Fruit fly (Drosophila melanogaster): ENCODE data around the gene Rpt3R.
A peak's percentile ranks its signal among the peaks of the same experiment; 100 is the strongest.

Rpt3R gene

DNA sequence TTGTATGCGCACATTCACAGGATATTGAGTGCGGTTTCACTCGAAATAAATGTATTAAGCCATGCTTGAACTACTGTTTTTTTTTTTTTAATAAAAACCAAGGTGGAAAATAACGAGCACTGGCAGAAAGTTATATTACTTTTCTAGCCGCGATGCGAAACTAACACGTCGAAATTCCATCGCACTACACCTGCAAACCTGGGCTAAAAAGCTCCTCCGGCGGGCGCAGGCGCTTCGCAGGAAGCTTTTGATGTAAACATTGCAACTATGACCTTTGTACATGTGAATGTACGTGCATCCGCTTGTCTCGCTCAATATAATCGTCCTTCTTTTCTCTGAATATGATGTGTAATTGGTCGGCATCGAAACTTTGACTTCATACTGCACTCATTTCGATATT lies 16.5 kb downstream of the Rpt3R start, which contains the start of gene side-VII:
side-VII (minus strand) TSS at position 187 of the 400 bp plus-strand sequence.
- TF ChIP-seq jim (GFP tag; optimal IDR thresholded peaks at IDR 0.05) = no peak
- no peak for TF ChIP-seq Mio (GFP tag; optimal IDR thresholded peaks at IDR 0.05)
- TF ChIP-seq OdsH (GFP tag; optimal IDR thresholded peaks at IDR 0.05) = no peak
- no peak for TF ChIP-seq rgr (GFP tag; optimal IDR thresholded peaks at IDR 0.05)
- no peak for TF ChIP-seq sv (GFP tag; optimal IDR thresholded peaks at IDR 0.05)
- no peak for TF ChIP-seq psq (GFP tag; optimal IDR thresholded peaks at IDR 0.05)
- no peak for TF ChIP-seq fru (GFP tag; optimal IDR thresholded peaks at IDR 0.05)
- TF ChIP-seq woc (GFP tag; optimal IDR thresholded peaks at IDR 0.05) = no peak
- TF ChIP-seq foxo (GFP tag; optimal IDR thresholded peaks at IDR 0.05) = no peak
- no peak for TF ChIP-seq Hr83 (GFP tag; optimal IDR thresholded peaks at IDR 0.05; ENCODE audit: poor library complexity, severe bottlenecking)

DNA sequence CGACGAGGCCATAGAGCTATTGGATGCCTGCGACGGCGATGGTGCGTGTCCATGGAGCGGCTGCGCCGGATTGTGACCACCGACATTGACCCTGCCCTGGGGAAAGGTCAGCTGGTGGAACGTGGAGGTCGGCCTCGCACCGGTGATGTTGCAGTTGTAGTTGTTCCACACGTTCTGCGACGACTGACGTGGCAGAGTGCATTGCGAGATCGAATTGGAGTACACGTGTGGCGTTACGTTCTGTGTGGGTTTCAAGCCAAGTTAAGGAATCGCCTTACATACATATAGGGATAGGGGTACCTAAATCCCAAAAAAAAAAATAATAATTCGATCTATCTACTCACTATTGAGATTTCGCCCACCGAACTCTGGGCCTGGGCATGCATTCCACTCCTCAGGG lies 21.2 kb downstream of the Rpt3R start:
- no peak for TF ChIP-seq sage (GFP tag; optimal IDR thresholded peaks at IDR 0.05)
- no peak for TF ChIP-seq tai (GFP tag; optimal IDR thresholded peaks at IDR 0.05)
- TF ChIP-seq Jra (GFP tag; optimal IDR thresholded peaks at IDR 0.05) = no peak
- TF ChIP-seq lola (GFP tag; optimal IDR thresholded peaks at IDR 0.05) = no peak
- TF ChIP-seq Dfd (GFP tag; optimal IDR thresholded peaks at IDR 0.05) = no peak
- TF ChIP-seq usp (GFP tag; optimal IDR thresholded peaks at IDR 0.05) = no peak
- TF ChIP-seq Rel (GFP tag; optimal IDR thresholded peaks at IDR 0.05) = no peak
- TF ChIP-seq Rel (tag; optimal IDR thresholded peaks at IDR 0.05) = no peak
- no peak for TF ChIP-seq dsf (GFP tag; optimal IDR thresholded peaks at IDR 0.05; ENCODE audit: borderline replicate concordance)
- no peak for TF ChIP-seq woc (GFP tag; optimal IDR thresholded peaks at IDR 0.05)
- no peak for TF ChIP-seq Myc (optimal IDR thresholded peaks at IDR 0.05)
- TF ChIP-seq fru (GFP tag; optimal IDR thresholded peaks at IDR 0.05) = no peak
- TF ChIP-seq Dif (GFP tag; optimal IDR thresholded peaks at IDR 0.05; ENCODE audit: partially characterized antibody) = no peak
- TF ChIP-seq psq (GFP tag; optimal IDR thresholded peaks at IDR 0.05) = no peak
- TF ChIP-seq Mio (GFP tag; optimal IDR thresholded peaks at IDR 0.05) = no peak
- TF ChIP-seq dl (GFP tag; optimal IDR thresholded peaks at IDR 0.05; ENCODE audit: insufficient read depth in 1 of 2, partially characterized antibody in 2 of 2) = no peak
- no peak for TF ChIP-seq CG32264 (GFP tag; optimal IDR thresholded peaks at IDR 0.05)
- no peak for TF ChIP-seq foxo (GFP tag; optimal IDR thresholded peaks at IDR 0.05)

DNA sequence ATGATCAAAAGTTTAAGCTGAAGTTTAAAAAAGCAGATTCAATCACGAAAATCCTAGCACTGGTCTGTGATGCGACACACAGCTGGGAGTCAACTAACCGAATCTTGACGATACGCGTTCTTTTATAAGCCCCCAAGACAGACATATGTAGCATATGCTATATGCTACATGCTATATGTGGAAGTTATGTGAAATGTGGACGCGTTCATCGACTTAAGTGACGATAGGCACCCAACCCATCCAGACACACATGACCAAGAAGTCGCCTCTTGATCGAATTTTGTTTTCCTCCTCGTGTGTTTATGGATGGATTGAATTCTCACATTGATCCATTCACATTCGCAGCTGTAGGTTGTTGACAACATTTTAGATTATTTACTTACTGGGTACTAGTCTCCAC lies 23.2 kb downstream of the Rpt3R start, which contains the start of gene alphaTub85E:
alphaTub85E (minus strand) TSS at position 101 of the 400 bp plus-strand sequence.
- TF ChIP-seq Rel (GFP tag; optimal IDR thresholded peaks at IDR 0.05) (no peak), Rel (tag; optimal IDR thresholded peaks at IDR 0.05) (no peak), Dfd (GFP tag; optimal IDR thresholded peaks at IDR 0.05) (no peak), rgr (GFP tag; optimal IDR thresholded peaks at IDR 0.05) (no peak), Hnf4 (GFP tag; optimal IDR thresholded peaks at IDR 0.05) (no peak), jim (GFP tag; optimal IDR thresholded peaks at IDR 0.05) (no peak), GATAd (GFP tag; optimal IDR thresholded peaks at IDR 0.05) (no peak), Jra (GFP tag; optimal IDR thresholded peaks at IDR 0.05) (no peak), usp (GFP tag; optimal IDR thresholded peaks at IDR 0.05) (no peak), Hr78 (GFP tag; optimal IDR thresholded peaks at IDR 0.05) (no peak), sv (GFP tag; optimal IDR thresholded peaks at IDR 0.05) (no peak), CG32264 (GFP tag; optimal IDR thresholded peaks at IDR 0.05) (no peak), Abd-B (GFP tag; optimal IDR thresholded peaks at IDR 0.05) (no peak), sage (GFP tag; optimal IDR thresholded peaks at IDR 0.05) (no peak)

- TF ChIP-seq Dif (GFP tag; optimal IDR thresholded peaks at IDR 0.05; ENCODE audit: partially characterized antibody) (peak; percentile 59), Vsx2 (GFP tag; optimal IDR thresholded peaks at IDR 0.05; ENCODE audit: partially characterized antibody) (peak; percentile 94), Hr78 (GFP tag; optimal IDR thresholded peaks at IDR 0.05) (no peak)
Measured at dm6 chr3R:9730784-9731183, 25.5 kb downstream of the Rpt3R start, which contains the start of gene FoxP. FoxP (minus strand) TSS chr3R:9730872.

DNA sequence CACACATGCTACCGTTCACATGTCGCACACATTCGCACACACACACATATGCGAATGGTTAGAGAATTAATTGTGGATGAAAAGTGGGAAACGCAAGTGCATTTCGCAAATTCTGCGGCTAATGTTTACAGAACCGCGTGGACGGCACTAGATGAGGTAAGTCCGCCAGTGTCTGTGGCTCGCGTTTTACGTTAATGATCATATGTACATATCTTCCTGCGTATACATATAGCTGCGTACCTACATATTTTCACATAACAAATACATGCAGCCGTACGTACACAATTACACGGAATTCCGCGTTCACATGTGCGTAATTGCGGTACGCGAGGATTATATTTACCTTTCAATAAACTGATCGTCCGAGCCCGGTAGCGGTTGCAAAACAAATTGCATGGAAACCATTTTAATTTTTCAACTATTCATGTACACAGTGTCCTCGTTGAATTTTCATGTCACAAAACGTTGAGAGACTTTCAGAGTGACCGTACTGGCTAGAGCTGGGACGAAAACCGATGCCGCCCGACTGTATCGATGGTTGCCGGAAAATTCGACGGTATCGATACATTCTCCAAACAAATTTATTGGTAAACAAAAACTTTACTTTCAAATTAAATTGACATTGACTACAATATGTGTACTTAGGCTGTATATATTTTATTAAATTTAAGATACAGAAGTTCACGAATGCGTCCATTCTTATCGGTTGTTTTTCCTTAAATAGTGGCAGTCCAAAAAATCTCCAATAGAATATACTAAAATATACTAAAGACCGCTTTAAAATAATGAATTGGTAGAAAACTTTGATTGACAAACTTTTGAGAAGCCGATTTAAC lies 31.0 kb downstream of the Rpt3R start, which contains the start of gene hyd:
hyd (minus strand) TSS at position 495 of the 836 bp plus-strand sequence.
- no peak for TF ChIP-seq h (GFP tag; optimal IDR thresholded peaks at IDR 0.05)
- no peak for TF ChIP-seq Jra (GFP tag; optimal IDR thresholded peaks at IDR 0.05)
- TF ChIP-seq N (GFP tag; optimal IDR thresholded peaks at IDR 0.05) = peak; percentile 78
- no peak for TF ChIP-seq Hr83 (GFP tag; optimal IDR thresholded peaks at IDR 0.05; ENCODE audit: poor library complexity, severe bottlenecking)
